Worm (Caenorhabditis elegans) whole organism, young adult: ENCODE results near the gene nmy-3.

Experiments used
- C17E4.6 ChIP-seq: fragments of 200-800 bp; sonication (Bioruptor generic); IDR thresholded peaks from 2 replicates; pipeline ENCODE4 v1.3.6; 2022; ENCODE audit warnings: missing genetic modification reagents, missing genetic modification characterization, missing compliant biosample characterization
- D2030.7 ChIP-seq: fragments of 200-800 bp; sonication (Bioruptor generic); IDR thresholded peaks from 2 replicates; pipeline ENCODE4 v1.3.6; 2022; ENCODE audit warnings: missing genetic modification reagents, missing genetic modification characterization, missing compliant biosample characterization
- F10E7.11 ChIP-seq: sonication (generic microtip); optimal IDR thresholded peaks from 2 replicates; lab custom pipeline; 2017; ENCODE audit warnings: mild to moderate bottlenecking, missing genetic modification characterization, moderate library complexity, missing compliant biosample characterization
- Y53G8AR.9 ChIP-seq: fragments of 200-800 bp; sonication (Bioruptor generic); conservative IDR thresholded peaks from 2 replicates; pipeline ENCODE4 v1.3.6; 2022; ENCODE audit warnings: missing genetic modification reagents, missing genetic modification characterization, missing compliant biosample characterization
- Y95B8A.8 ChIP-seq: fragments of 200-800 bp; sonication (Bioruptor generic); IDR thresholded peaks from 2 replicates; pipeline ENCODE4 v1.3.6; 2022; ENCODE audit warnings: missing genetic modification reagents, missing genetic modification characterization, missing compliant biosample characterization
- bed-1 ChIP-seq: fragments of 200-800 bp; sonication (Bioruptor generic); IDR thresholded peaks from 2 replicates; pipeline ENCODE4 v1.3.6; 2022; ENCODE audit warnings: missing genetic modification reagents, missing genetic modification characterization, missing compliant biosample characterization
- cebp-2 ChIP-seq: fragments of 200-800 bp; sonication (Bioruptor generic); IDR thresholded peaks from 2 replicates; pipeline ENCODE4 v1.3.6; 2022; ENCODE audit warnings: missing genetic modification characterization, missing compliant biosample characterization
- ceh-27 ChIP-seq: fragments of 200-800 bp; sonication (Bioruptor generic); optimal IDR thresholded peaks from 2 replicates; lab custom pipeline; 2018; ENCODE audit warnings: mild to moderate bottlenecking, missing genetic modification characterization, moderate library complexity, missing compliant biosample characterization
- ceh-40 ChIP-seq: fragments of 200-800 bp; sonication (Bioruptor generic); IDR thresholded peaks from 2 replicates; pipeline ENCODE4 v1.3.6; 2022; ENCODE audit warnings: missing genetic modification characterization, missing compliant biosample characterization
- him-1 ChIP-seq: sonication (generic microtip); optimal IDR thresholded peaks from 2 replicates; lab custom pipeline; 2016; ENCODE audit warnings: missing genotype, missing genetic modification reagents, missing genetic modification characterization, missing compliant biosample characterization
- hmg-20 ChIP-seq: fragments of 200-800 bp; sonication (Bioruptor generic); IDR thresholded peaks from 2 replicates; pipeline ENCODE4 v1.3.6; 2022; ENCODE audit warnings: missing genetic modification reagents, missing genetic modification characterization, missing compliant biosample characterization
- lag-1 ChIP-seq: fragments of 200-800 bp; sonication (Bioruptor generic); IDR thresholded peaks from 2 replicates; pipeline ENCODE4 v1.3.6; 2022; ENCODE audit warnings: missing genetic modification reagents, missing genetic modification characterization, missing compliant biosample characterization
- let-607 ChIP-seq, 2 experiments: fragments of 200-800 bp in 1 of 2; sonication (Bioruptor generic) in 1 of 2; sonication (generic microtip) in 1 of 2; optimal IDR thresholded peaks; 2 replicates each; lab custom pipeline; 2016 to 2018; ENCODE audit warnings: mild to moderate bottlenecking in 2 of 2, missing compliant biosample characterization in 2 of 2, missing genetic modification characterization in 2 of 2, moderate library complexity in 2 of 2, missing genotype in 1 of 2
- lin-26 ChIP-seq: fragments of 200-800 bp; sonication (Bioruptor generic); IDR thresholded peaks from 2 replicates; pipeline ENCODE4 v1.3.6; 2022; ENCODE audit warnings: missing genetic modification reagents, missing genetic modification characterization, missing compliant biosample characterization
- lin-54 ChIP-seq: fragments of 200-800 bp; sonication (Bioruptor generic); optimal IDR thresholded peaks from 2 replicates; lab custom pipeline; 2018; ENCODE audit warnings: mild to moderate bottlenecking, missing genetic modification characterization, missing compliant biosample characterization
- madf-3 ChIP-seq: fragments of 200-800 bp; sonication (Bioruptor generic); IDR thresholded peaks from 2 replicates; pipeline ENCODE4 v1.3.6; 2022; ENCODE audit warnings: missing genetic modification reagents, missing genetic modification characterization, missing compliant biosample characterization
- mes-4 ChIP-seq: sonication (generic microtip); optimal IDR thresholded peaks from 2 replicates; lab custom pipeline; 2016; ENCODE audit warnings: missing genotype, missing genetic modification characterization, missing compliant biosample characterization
- mxl-1 ChIP-seq: sonication (generic microtip); optimal IDR thresholded peaks from 2 replicates; lab custom pipeline; 2016; ENCODE audit warnings: missing genetic modification characterization, missing compliant biosample characterization
- nhr-90 ChIP-seq: sonication (generic microtip); optimal IDR thresholded peaks from 2 replicates; lab custom pipeline; 2016; ENCODE audit warnings: missing genotype, mild to moderate bottlenecking, missing genetic modification characterization, missing compliant biosample characterization
- sdz-38 ChIP-seq: sonication (generic microtip); optimal IDR thresholded peaks from 2 replicates; lab custom pipeline; 2016; ENCODE audit warnings: missing genotype, missing genetic modification characterization, missing compliant biosample characterization
- sea-2 ChIP-seq: fragments of 200-800 bp; sonication (Bioruptor generic); IDR thresholded peaks from 2 replicates; pipeline ENCODE4 v1.3.6; 2022; ENCODE audit warnings: missing genetic modification characterization, missing compliant biosample characterization
- snpc-3.4 ChIP-seq: sonication (generic microtip); optimal IDR thresholded peaks from 2 replicates; lab custom pipeline; 2017; ENCODE audit warnings: missing genetic modification characterization, mild to moderate bottlenecking, missing compliant biosample characterization, antibody characterized with exemption, moderate library complexity, missing genotype, missing genetic modification reagents
- tbx-9 ChIP-seq: sonication (generic microtip); optimal IDR thresholded peaks from 2 replicates; lab custom pipeline; 2016; ENCODE audit warnings: borderline replicate concordance, missing genetic modification characterization, inconsistent platforms, missing compliant biosample characterization
- xnd-1 ChIP-seq: sonication (generic microtip); optimal IDR thresholded peaks from 2 replicates; lab custom pipeline; 2016; ENCODE audit warnings: missing genotype, missing genetic modification reagents, missing genetic modification characterization, missing compliant biosample characterization
- ztf-25 ChIP-seq: fragments of 200-800 bp; sonication (Bioruptor generic); IDR thresholded peaks from 2 replicates; pipeline ENCODE4 v1.3.6; 2022; ENCODE audit warnings: missing genetic modification reagents, missing genetic modification characterization, missing compliant biosample characterization
- ztf-26 ChIP-seq: sonication (generic microtip); optimal IDR thresholded peaks from 2 replicates; lab custom pipeline; 2017; ENCODE audit warnings: missing genetic modification characterization, missing compliant biosample characterization

The nmy-3 gene

ce11 chrIV:9323989-9324506, 49.8 kb downstream of the nmy-3 start, which contains the start of the genes nspg-11 and F49C12.15:
Gene nspg-11 (minus strand): TSS chrIV:9324089.
Gene F49C12.15 (plus strand): TSS chrIV:9324456.
- TF ChIP-seq lag-1 (GFP tag; lab: Robert Waterston, UW) (no peak), him-1 (tag; lab: Kevin White, UChicago) (no peak), C17E4.6 (GFP tag; lab: Robert Waterston, UW) (no peak), nhr-90 (tag; lab: Kevin White, UChicago) (no peak), xnd-1 (tag; lab: Kevin White, UChicago) (no peak)

ce11 chrIV:9327706-9328105, 53.4 kb downstream of the nmy-3 start, which contains the start of gene clec-183:
Gene clec-183 (plus strand): TSS chrIV:9328006.
- TF ChIP-seq madf-3 (GFP tag; lab: Robert Waterston, UW), result no peak
- no peak for TF ChIP-seq cebp-2
- TF ChIP-seq F10E7.11 (tag; lab: Kevin White, UChicago), result no peak
- TF ChIP-seq hmg-20 (GFP tag; lab: Robert Waterston, UW), result no peak
- no peak for TF ChIP-seq Y53G8AR.9 (GFP tag; lab: Robert Waterston, UW)
- TF ChIP-seq sea-2 (GFP tag; lab: Robert Waterston, UW), result no peak
- TF ChIP-seq sdz-38 (tag; lab: Kevin White, UChicago), result no peak
- TF ChIP-seq D2030.7, result no peak

ce11 chrIV:9330755-9331154, 56.5 kb downstream of the nmy-3 start, which contains the start of gene nspg-7.1:
Gene nspg-7.1 (minus strand): TSS chrIV:9330855.
- no peak for TF ChIP-seq tbx-9
- no peak for TF ChIP-seq ceh-27 (GFP tag; lab: Kevin White, UChicago)
- TF ChIP-seq ceh-40 (GFP tag; lab: Robert Waterston, UW), result no peak
- TF ChIP-seq lin-54, result no peak
- TF ChIP-seq ztf-26 (tag; lab: Kevin White, UChicago), result no peak
- TF ChIP-seq Y95B8A.8 (GFP tag; lab: Robert Waterston, UW), result no peak
- no peak for TF ChIP-seq let-607 (tag; optimal IDR thresholded peaks at IDR 0.05; lab: Kevin White, UChicago)
- TF ChIP-seq lin-26 (GFP tag; lab: Robert Waterston, UW), result no peak
- no peak for TF ChIP-seq bed-1 (GFP tag; lab: Robert Waterston, UW)
- TF ChIP-seq madf-3 (GFP tag; lab: Robert Waterston, UW), result no peak
- TF ChIP-seq ztf-25 (GFP tag; lab: Robert Waterston, UW), result no peak
- TF ChIP-seq mes-4 (tag; lab: Kevin White, UChicago), result no peak
- no peak for TF ChIP-seq mxl-1 (tag; lab: Kevin White, UChicago)
- no peak for TF ChIP-seq snpc-3.4 (tag; lab: Kevin White, UChicago)
